Worm (Caenorhabditis elegans) whole organism, early embryonic: ENCODE measurements around the gene Y46D2A.2.

Experiments
- ama-1 ChIP-seq: fragments of 150-350 bp; optimal IDR thresholded peaks from 2 replicates; lab custom pipeline; 2014
- ceh-13 ChIP-seq: fragments of 200-800 bp; sonication (Bioruptor generic); optimal IDR thresholded peaks from 2 replicates; lab custom pipeline; 2018; ENCODE audit warnings: mild to moderate bottlenecking, missing genetic modification characterization, missing compliant biosample characterization
- ceh-36 ChIP-seq: sonication (generic microtip); optimal IDR thresholded peaks from 2 replicates; lab custom pipeline; 2016; ENCODE audit warnings: missing genetic modification characterization, inconsistent platforms, missing compliant biosample characterization
- ets-7 ChIP-seq: sonication (generic microtip); optimal IDR thresholded peaks from 2 replicates; lab custom pipeline; 2016; ENCODE audit warnings: missing genotype, missing genetic modification characterization, missing compliant biosample characterization
- hmbx-1 ChIP-seq: sonication (generic microtip); optimal IDR thresholded peaks from 2 replicates; lab custom pipeline; 2016; ENCODE audit warnings: mild to moderate bottlenecking, missing genetic modification characterization, missing compliant biosample characterization
- scrt-1 ChIP-seq: fragments of 200-800 bp; sonication (Bioruptor generic); IDR thresholded peaks from 2 replicates; pipeline ENCODE4 v1.3.6; 2022; ENCODE audit warnings: missing genetic modification characterization, missing compliant biosample characterization
- tbx-11 ChIP-seq: fragments of 200-800 bp; sonication (Bioruptor generic); IDR thresholded peaks from 2 replicates; pipeline ENCODE4 v1.3.6; 2022; ENCODE audit warnings: missing genetic modification characterization, missing compliant biosample characterization
- tra-4 ChIP-seq: sonication (generic microtip); optimal IDR thresholded peaks from 2 replicates; lab custom pipeline; 2017; ENCODE audit warnings: missing genetic modification characterization, missing compliant biosample characterization

- TF ChIP-seq ets-7 (tag; lab: Kevin White, UChicago) = no peak
- TF ChIP-seq tra-4 (tag; lab: Kevin White, UChicago) = no peak
- TF ChIP-seq ama-1 (lab: Kevin White, UChicago) = no peak
- no peak for TF ChIP-seq ceh-13 (GFP tag; lab: Kevin White, UChicago)
- TF ChIP-seq tbx-11 (GFP tag; lab: Robert Waterston, UW) = no peak
- TF ChIP-seq hmbx-1 = no peak
- TF ChIP-seq scrt-1 (GFP tag; lab: Robert Waterston, UW) = no peak
- TF ChIP-seq ceh-36 (tag; lab: Kevin White, UChicago) = no peak
These were observed 47.9 kb upstream of the Y46D2A.2 start, which contains the start of gene bath-23 for ce11 chrII:3371010-3371409.
